Fruit fly (Drosophila melanogaster): Measurements from ENCODE around the gene CG6333.

CG6333 gene

DNA sequence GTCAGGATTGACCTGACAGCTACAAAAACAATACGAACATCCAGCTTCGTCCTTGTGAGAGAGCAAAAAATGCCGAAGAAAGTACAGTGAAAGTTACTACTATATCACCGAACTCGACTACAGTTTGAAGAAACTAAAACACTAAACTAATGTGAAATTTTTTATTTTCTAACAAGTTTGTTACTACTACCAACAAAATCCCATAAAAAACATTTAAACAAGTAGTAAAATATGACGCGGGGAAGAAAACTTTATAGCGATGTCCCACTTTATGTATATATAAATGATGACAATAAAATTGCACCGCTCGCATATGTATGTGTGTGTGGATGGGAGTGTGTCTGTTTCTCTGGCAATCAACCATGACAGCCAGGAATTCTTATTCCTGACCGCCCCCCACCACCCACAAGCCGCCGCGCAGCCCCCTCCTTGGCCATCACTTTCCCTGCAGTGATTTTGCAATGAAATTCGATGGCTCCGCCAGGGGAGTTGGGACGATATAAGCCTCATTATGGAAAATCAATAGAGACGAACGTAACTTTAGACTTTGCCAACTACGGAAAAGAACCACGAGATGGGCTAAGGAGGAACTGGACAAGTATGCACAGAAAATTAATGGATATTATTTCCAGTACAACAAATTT, 24.5 kb downstream of the CG6333 start (continued):
- TF ChIP-seq D19B (GFP tag; optimal IDR thresholded peaks at IDR 0.05) (no peak), Hr78 (GFP tag; optimal IDR thresholded peaks at IDR 0.05) (no peak), Deaf1 (tag; optimal IDR thresholded peaks at IDR 0.05) (no peak), wek (GFP tag; optimal IDR thresholded peaks at IDR 0.05) (no peak), MBD-R2 (GFP tag; IDR thresholded peaks at IDR 0.05) (peak; percentile 12; the same call in 1 of the 2 replicates), ato (GFP tag; IDR thresholded peaks at IDR 0.05; ENCODE audit: partially characterized antibody) (no peak), lmd (GFP tag; IDR thresholded peaks at IDR 0.05) (peak; percentile 11; the same call in 1 of the 2 replicates), Lpt (GFP tag; optimal IDR thresholded peaks at IDR 0.05) (no peak), gt (GFP tag; IDR thresholded peaks at IDR 0.05) (no peak), Doc2 (GFP tag; IDR thresholded peaks at IDR 0.05) (no peak), az2 (GFP tag; optimal IDR thresholded peaks at IDR 0.05) (no peak), mld (GFP tag; IDR thresholded peaks at IDR 0.05; ENCODE audit: partially characterized antibody) (no peak), abd-A (tag; optimal IDR thresholded peaks at IDR 0.05) (no peak), inv (GFP tag; IDR thresholded peaks at IDR 0.05; ENCODE audit: partially characterized antibody) (no peak), CG33213 (GFP tag; optimal IDR thresholded peaks at IDR 0.05) (no peak), sens (GFP tag) (peak; percentile 11), Med (GFP tag) (no peak), Fer2 (tag; optimal IDR thresholded peaks at IDR 0.05) (no peak), CG12299 (tag; optimal IDR thresholded peaks at IDR 0.05) (no peak), H15 (GFP tag; IDR thresholded peaks at IDR 0.05) (no peak), CG17359 (tag; optimal IDR thresholded peaks at IDR 0.05) (no peak), tin (GFP tag; optimal IDR thresholded peaks at IDR 0.05) (no peak), rib (GFP tag; IDR thresholded peaks at IDR 0.05) (no peak), CG11695 (GFP tag; IDR thresholded peaks at IDR 0.05) (no peak), Oli (tag; optimal IDR thresholded peaks at IDR 0.05) (no peak), PHDP (tag; optimal IDR thresholded peaks at IDR 0.05) (no peak), CG6272 (GFP tag; IDR thresholded peaks at IDR 0.05) (no peak), CG9437 (GFP tag; optimal IDR thresholded peaks at IDR 0.05) (no peak), dati (GFP tag; IDR thresholded peaks at IDR 0.05) (no peak), Sox102F (GFP tag; optimal IDR thresholded peaks at IDR 0.05) (no peak), Mrtf (GFP tag; IDR thresholded peaks at IDR 0.05) (no peak), Dad (GFP tag; optimal IDR thresholded peaks at IDR 0.05) (no peak), CG13123 (GFP tag; optimal IDR thresholded peaks at IDR 0.05) (no peak), CG14441 (GFP tag; IDR thresholded peaks at IDR 0.05) (peak; percentile 52; the same call in 1 of the 2 replicates), Oaz (GFP tag; IDR thresholded peaks at IDR 0.05) (no peak), Opbp (GFP tag; IDR thresholded peaks at IDR 0.05; ENCODE audit: partially characterized antibody) (no peak), lab (GFP tag; optimal IDR thresholded peaks at IDR 0.05) (no peak), jumu (GFP tag; optimal IDR thresholded peaks at IDR 0.05) (no peak), Ravus (GFP tag; IDR thresholded peaks at IDR 0.05) (no peak), shn (GFP tag; optimal IDR thresholded peaks at IDR 0.05) (no peak), sd (tag; optimal IDR thresholded peaks at IDR 0.05) (no peak), Optix (GFP tag; IDR thresholded peaks at IDR 0.05) (no peak), CG15696 (tag; optimal IDR thresholded peaks at IDR 0.05) (no peak), gce (GFP tag; IDR thresholded peaks at IDR 0.05) (no peak), Nf-YA (GFP tag; IDR thresholded peaks at IDR 0.05) (no peak), ci (GFP tag; IDR thresholded peaks at IDR 0.05) (no peak), Rx (GFP tag; IDR thresholded peaks at IDR 0.05) (no peak), NK7.1 (GFP tag; optimal IDR thresholded peaks at IDR 0.05) (no peak), CG32772 (GFP tag; IDR thresholded peaks at IDR 0.05) (no peak), Xrp1 (GFP tag; IDR thresholded peaks at IDR 0.05) (peak; percentile 59), CG13296 (GFP tag; optimal IDR thresholded peaks at IDR 0.05) (no peak), da (GFP tag; optimal IDR thresholded peaks at IDR 0.05) (no peak)

Measured in whole organism, embryonic.